Worm (Caenorhabditis elegans): ENCODE results near the gene F43D2.7.

The F43D2.7 gene

ce11 chrV:14678298-14678697, 38.3 kb upstream of the F43D2.7 start:
- TF ChIP-seq him-1 (tag; optimal IDR thresholded peaks at IDR 0.05): no peak
- no peak for TF ChIP-seq dao-5 (tag; optimal IDR thresholded peaks at IDR 0.05)
- TF ChIP-seq W03F9.2 (tag; optimal IDR thresholded peaks at IDR 0.05): no peak

- TF ChIP-seq him-1 (tag; optimal IDR thresholded peaks at IDR 0.05) (no peak), W03F9.2 (tag; optimal IDR thresholded peaks at IDR 0.05) (no peak), dao-5 (tag; optimal IDR thresholded peaks at IDR 0.05) (no peak)
Observed at ce11 chrV:14665728-14666127, 25.8 kb upstream of the F43D2.7 start, which contains the start of gene C47E8.1. TSS of gene C47E8.1 (plus strand) at chrV:14666028.

ce11 chrV:14663006-14663405, 23.0 kb upstream of the F43D2.7 start, which contains the start of gene C47E8.9:
TSS of gene C47E8.9 (plus strand) at chrV:14663306.
- TF ChIP-seq dao-5 (tag; optimal IDR thresholded peaks at IDR 0.05): no peak
- no peak for TF ChIP-seq him-1 (tag; optimal IDR thresholded peaks at IDR 0.05)
- no peak for TF ChIP-seq W03F9.2 (tag; optimal IDR thresholded peaks at IDR 0.05)

- TF ChIP-seq dao-5 (tag; optimal IDR thresholded peaks at IDR 0.05): no peak
- no peak for TF ChIP-seq him-1 (tag; optimal IDR thresholded peaks at IDR 0.05)
- TF ChIP-seq W03F9.2 (tag; optimal IDR thresholded peaks at IDR 0.05): no peak
Observed at ce11 chrV:14660608-14661355, 20.8 kb upstream of the F43D2.7 start, which contains the start of gene srh-17. TSS of gene srh-17 (plus strand) at chrV:14661305.

- TF ChIP-seq dao-5 (tag; optimal IDR thresholded peaks at IDR 0.05): no peak
- TF ChIP-seq W03F9.2 (tag; optimal IDR thresholded peaks at IDR 0.05): no peak
- no peak for TF ChIP-seq him-1 (tag; optimal IDR thresholded peaks at IDR 0.05)
Observed at ce11 chrV:14659595-14659994, 19.6 kb upstream of the F43D2.7 start.

ce11 chrV:14658131-14658530, 18.2 kb upstream of the F43D2.7 start, which contains the start of gene slc-25A29:
TSS of gene slc-25A29 (minus strand) at chrV:14658175.
- TF ChIP-seq dao-5 (tag; optimal IDR thresholded peaks at IDR 0.05) (no peak), him-1 (tag; optimal IDR thresholded peaks at IDR 0.05) (no peak), W03F9.2 (tag; optimal IDR thresholded peaks at IDR 0.05) (no peak)

ce11 chrV:14656970-14657369, 17.0 kb upstream of the F43D2.7 start:
- TF ChIP-seq dao-5 (tag; optimal IDR thresholded peaks at IDR 0.05): no peak

- TF ChIP-seq dao-5 (tag; optimal IDR thresholded peaks at IDR 0.05) (no peak), him-1 (tag; optimal IDR thresholded peaks at IDR 0.05) (no peak), W03F9.2 (tag; optimal IDR thresholded peaks at IDR 0.05) (no peak)
Observed at ce11 chrV:14655689-14656088, 15.7 kb upstream of the F43D2.7 start.

ce11 chrV:14650631-14651030, 10.7 kb upstream of the F43D2.7 start:
- TF ChIP-seq W03F9.2 (tag; optimal IDR thresholded peaks at IDR 0.05) (no peak), him-1 (tag; optimal IDR thresholded peaks at IDR 0.05) (no peak), dao-5 (tag; optimal IDR thresholded peaks at IDR 0.05) (no peak)

ce11 chrV:14649929-14650328, 10.0 kb upstream of the F43D2.7 start:
- TF ChIP-seq him-1 (tag; optimal IDR thresholded peaks at IDR 0.05) (peak; percentile 9), dao-5 (tag; optimal IDR thresholded peaks at IDR 0.05) (no peak), W03F9.2 (tag; optimal IDR thresholded peaks at IDR 0.05) (no peak)

- no peak for TF ChIP-seq dao-5 (tag; optimal IDR thresholded peaks at IDR 0.05)
- no peak for TF ChIP-seq W03F9.2 (tag; optimal IDR thresholded peaks at IDR 0.05)
- no peak for TF ChIP-seq him-1 (tag; optimal IDR thresholded peaks at IDR 0.05)
Observed at ce11 chrV:14648825-14649224, 8.9 kb upstream of the F43D2.7 start.

- TF ChIP-seq dao-5 (tag; optimal IDR thresholded peaks at IDR 0.05) (no peak), W03F9.2 (tag; optimal IDR thresholded peaks at IDR 0.05) (peak; percentile 62), him-1 (tag; optimal IDR thresholded peaks at IDR 0.05) (no peak)
Observed at ce11 chrV:14645817-14646789, 6.1 kb upstream of the F43D2.7 start, which contains the start of the genes rfc-1 and pmp-3. TSS of gene rfc-1 (minus strand) at chrV:14645979. TSS of gene pmp-3 (plus strand) at chrV:14646739.

ce11 chrV:14642016-14642415, 2.0 kb upstream of the F43D2.7 start:
- TF ChIP-seq him-1 (tag; optimal IDR thresholded peaks at IDR 0.05): no peak
- no peak for TF ChIP-seq dao-5 (tag; optimal IDR thresholded peaks at IDR 0.05)
- TF ChIP-seq W03F9.2 (tag; optimal IDR thresholded peaks at IDR 0.05): no peak

- no peak for TF ChIP-seq W03F9.2 (tag; optimal IDR thresholded peaks at IDR 0.05)
- no peak for TF ChIP-seq dao-5 (tag; optimal IDR thresholded peaks at IDR 0.05)
- no peak for TF ChIP-seq him-1 (tag; optimal IDR thresholded peaks at IDR 0.05)
Observed at ce11 chrV:14640769-14641168, 798 bp upstream of the F43D2.7 start, which contains the start of gene C54G10.1. TSS of gene C54G10.1 (plus strand) at chrV:14641101.

Data from whole organism, L4/young adult.